Worm (Caenorhabditis elegans) whole organism, L1 larva: Measurements from ENCODE around the gene sru-25.

Source experiments
- lin-39 ChIP-seq: fragments of 150-350 bp; optimal IDR thresholded peaks from 2 replicates; lab custom pipeline; 2014; ENCODE audit warnings: missing biosample characterization, missing genetic modification reagents, missing genetic modification characterization
- pax-3 ChIP-seq: fragments of 200-800 bp; sonication (Bioruptor generic); optimal IDR thresholded peaks from 2 replicates; lab custom pipeline; 2018; ENCODE audit warnings: mild to moderate bottlenecking, missing genetic modification characterization, moderate library complexity, missing compliant biosample characterization
- skn-1 ChIP-seq: fragments of 150-350 bp; optimal IDR thresholded peaks from 2 replicates; lab custom pipeline; 2014; ENCODE audit warnings: missing biosample characterization, missing genetic modification characterization

DNA sequence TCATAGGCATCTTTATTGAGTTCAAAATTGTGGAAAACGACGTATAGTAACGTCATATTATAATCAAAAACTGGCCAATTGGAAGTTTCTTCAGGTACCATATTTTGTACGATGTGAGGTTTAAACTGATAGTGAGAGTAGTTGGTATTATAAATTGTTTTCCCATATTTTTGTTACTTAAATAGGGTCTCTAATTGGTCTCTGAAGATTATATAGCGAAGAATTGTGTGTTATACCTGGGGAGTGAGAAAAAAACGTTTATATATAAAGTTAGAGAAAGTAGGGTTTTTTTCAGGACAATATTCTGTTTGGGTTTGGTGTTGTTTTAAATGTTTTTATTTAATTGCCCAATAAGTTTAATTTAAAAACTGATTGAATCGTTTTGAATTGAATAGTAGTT is 49.2 kb downstream of the sru-25 start, which contains the start of gene srt-17:
- TF ChIP-seq lin-39 (tag; lab: Kevin White, UChicago) (no peak), skn-1 (tag; lab: Kevin White, UChicago) (no peak), pax-3 (tag; lab: Kevin White, UChicago) (no peak)
